Worm (Caenorhabditis elegans): Measurements from ENCODE around the gene F57C2.4.

DNA sequence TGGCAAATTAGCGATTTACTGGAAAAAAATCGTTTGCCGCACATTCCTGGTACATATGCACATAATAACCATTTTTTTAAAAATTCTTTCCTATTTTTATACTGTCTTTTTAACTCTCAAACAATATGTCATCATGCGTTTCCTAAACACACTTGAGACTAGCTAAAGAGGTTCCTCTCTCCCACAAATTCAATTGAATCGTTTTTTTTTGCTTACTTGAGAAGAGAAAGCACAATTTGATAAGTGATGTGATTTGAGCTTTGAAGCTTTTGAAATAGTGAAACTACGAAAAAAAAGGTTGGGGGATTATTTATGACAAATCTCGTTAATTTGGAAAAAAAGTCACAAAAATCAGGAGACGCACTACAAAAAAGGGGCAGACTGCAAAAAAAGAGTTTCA is 29.9 kb downstream of the F57C2.4 start:
- TF ChIP-seq cog-1 (tag; optimal IDR thresholded peaks at IDR 0.05) (no peak), flt-1 (GFP tag; IDR thresholded peaks at IDR 0.05) (no peak), klf-2 (GFP tag; conservative IDR thresholded peaks at IDR 0.05) (no peak), med-1 (GFP tag; optimal IDR thresholded peaks at IDR 0.05; ENCODE audit: insufficient read depth) (no peak), ztf-29 (GFP tag; IDR thresholded peaks at IDR 0.05) (no peak), ztf-23 (GFP tag; IDR thresholded peaks at IDR 0.05) (no peak), T22C8.4 (GFP tag; IDR thresholded peaks at IDR 0.05) (no peak)

Data from whole organism, midembryonic.